Worm (Caenorhabditis elegans): Measurements from ENCODE around the gene srd-15.

The srd-15 gene

ce11 chrV:5906252-5906651 is at the start of gene srd-15:
TSS of gene srd-15 (minus strand) at chrV:5906352.
- no peak for TF ChIP-seq nhr-232 (tag; optimal IDR thresholded peaks at IDR 0.05)
- TF ChIP-seq ceh-31 (tag; optimal IDR thresholded peaks at IDR 0.05) = no peak

ce11 chrV:5955627-5956026 is 49.5 kb upstream of the srd-15 start:
- no peak for TF ChIP-seq K09A11.1 (tag; optimal IDR thresholded peaks at IDR 0.05; ENCODE audit: insufficient read depth)
- no peak for TF ChIP-seq fax-1 (tag; optimal IDR thresholded peaks at IDR 0.05)
- no peak for TF ChIP-seq dmd-4 (tag; optimal IDR thresholded peaks at IDR 0.05; ENCODE audit: borderline replicate concordance)
- TF ChIP-seq ceh-45 (GFP tag; IDR thresholded peaks at IDR 0.05) = no peak
- peak; percentile 74 for TF ChIP-seq unc-42 (tag; optimal IDR thresholded peaks at IDR 0.05)
- no peak for TF ChIP-seq ttx-3 (tag; optimal IDR thresholded peaks at IDR 0.05)
- no peak for TF ChIP-seq ceh-19 (GFP tag; optimal IDR thresholded peaks at IDR 0.05)

- TF ChIP-seq fax-1 (tag; optimal IDR thresholded peaks at IDR 0.05) (no peak), ceh-19 (GFP tag; optimal IDR thresholded peaks at IDR 0.05) (no peak), ttx-3 (tag; optimal IDR thresholded peaks at IDR 0.05) (no peak), rnt-1 (tag; optimal IDR thresholded peaks at IDR 0.05) (no peak), nhr-232 (tag; optimal IDR thresholded peaks at IDR 0.05) (no peak), ceh-6 (GFP tag; optimal IDR thresholded peaks at IDR 0.05) (no peak), ahr-1 (tag; optimal IDR thresholded peaks at IDR 0.05) (no peak)
These were observed 48.6 kb upstream of the srd-15 start, which contains the start of gene M03F8.6 for ce11 chrV:5954747-5955146. TSS of gene M03F8.6 (minus strand) at chrV:5954847.

- no peak for TF ChIP-seq dve-1 (tag; optimal IDR thresholded peaks at IDR 0.05)
- TF ChIP-seq nfya-1 (tag; optimal IDR thresholded peaks at IDR 0.05) = peak; percentile 75
These were observed 46.9 kb upstream of the srd-15 start for ce11 chrV:5953086-5953485.

ce11 chrV:5951133-5951532 is 45.0 kb upstream of the srd-15 start, which contains the start of gene M03F8.1:
TSS of gene M03F8.1 (plus strand) at chrV:5951433.
- no peak for TF ChIP-seq elt-2 (tag; optimal IDR thresholded peaks at IDR 0.05)
- no peak for TF ChIP-seq ceh-45 (GFP tag; IDR thresholded peaks at IDR 0.05)
- TF ChIP-seq Y22D7AL.16 (tag; optimal IDR thresholded peaks at IDR 0.05) = no peak
- TF ChIP-seq ahr-1 (tag; optimal IDR thresholded peaks at IDR 0.05) = no peak
- no peak for TF ChIP-seq T23F11.4 (GFP tag; optimal IDR thresholded peaks at IDR 0.05)
- TF ChIP-seq pat-9 (tag; optimal IDR thresholded peaks at IDR 0.05) = no peak
- TF ChIP-seq pros-1 (tag; optimal IDR thresholded peaks at IDR 0.05) = no peak
- no peak for TF ChIP-seq sox-2 (GFP tag; IDR thresholded peaks at IDR 0.05)
- TF ChIP-seq ceh-22 (tag; optimal IDR thresholded peaks at IDR 0.05) = no peak
- TF ChIP-seq dve-1 (tag; optimal IDR thresholded peaks at IDR 0.05) = no peak
- TF ChIP-seq ceh-30 (tag; optimal IDR thresholded peaks at IDR 0.05) = no peak
- TF ChIP-seq hlh-30 (tag; optimal IDR thresholded peaks at IDR 0.05; ENCODE audit: insufficient read depth) = no peak
- no peak for TF ChIP-seq C38D4.7 (GFP tag; optimal IDR thresholded peaks at IDR 0.05)
- no peak for TF ChIP-seq fkh-10 (GFP tag; optimal IDR thresholded peaks at IDR 0.05)
- TF ChIP-seq unc-55 (GFP tag; optimal IDR thresholded peaks at IDR 0.05) = no peak
- no peak for TF ChIP-seq nfya-1 (tag; optimal IDR thresholded peaks at IDR 0.05)

ce11 chrV:5949674-5950149 is 43.6 kb upstream of the srd-15 start:
- TF ChIP-seq ahr-1 (tag; optimal IDR thresholded peaks at IDR 0.05) (no peak), fkh-10 (GFP tag; optimal IDR thresholded peaks at IDR 0.05) (no peak), pha-4 (tag; optimal IDR thresholded peaks at IDR 0.05) (no peak), ceh-19 (GFP tag; optimal IDR thresholded peaks at IDR 0.05) (no peak), C38D4.7 (GFP tag; optimal IDR thresholded peaks at IDR 0.05) (no peak), unc-42 (tag; optimal IDR thresholded peaks at IDR 0.05) (no peak), ceh-48 (tag; optimal IDR thresholded peaks at IDR 0.05) (no peak), hlh-6 (tag; optimal IDR thresholded peaks at IDR 0.05) (no peak), gmeb-2 (tag; optimal IDR thresholded peaks at IDR 0.05) (no peak)

Measured in whole organism, late embryonic.